Fruit fly (Drosophila melanogaster): ENCODE data around the gene Hsp68.

Gene Hsp68

dm6 chr3R:24058041-24058440, 931 bp upstream of the Hsp68 start, which contains the start of gene SMC1 (continued):
- peak; percentile 90 for TF ChIP-seq YL-1 (GFP tag; optimal IDR thresholded peaks at IDR 0.05)
- no peak for TF ChIP-seq ap (GFP tag; IDR thresholded peaks at IDR 0.05)
- TF ChIP-seq dan (GFP tag; IDR thresholded peaks at IDR 0.05) = no peak
- no peak for TF ChIP-seq crc (GFP tag; optimal IDR thresholded peaks at IDR 0.05)
- no peak for TF ChIP-seq so (GFP tag; IDR thresholded peaks at IDR 0.05)
- no peak for TF ChIP-seq sc (optimal IDR thresholded peaks at IDR 0.05)
- TF ChIP-seq sc (GFP tag; optimal IDR thresholded peaks at IDR 0.05) = no peak
- no peak for TF ChIP-seq scrt (GFP tag; optimal IDR thresholded peaks at IDR 0.05)
- TF ChIP-seq CG15601 (tag; optimal IDR thresholded peaks at IDR 0.05) = peak; percentile 14
- TF ChIP-seq gcm2 (GFP tag; optimal IDR thresholded peaks at IDR 0.05) = no peak
- no peak for TF ChIP-seq ATbp (GFP tag; optimal IDR thresholded peaks at IDR 0.05)
- TF ChIP-seq inv (GFP tag; IDR thresholded peaks at IDR 0.05; ENCODE audit: partially characterized antibody) = peak; percentile 100
- no peak for TF ChIP-seq Ptx1 (GFP tag; IDR thresholded peaks at IDR 0.05)
- TF ChIP-seq CG18619 (GFP tag; optimal IDR thresholded peaks at IDR 0.05) = no peak
- TF ChIP-seq nerfin-2 (GFP tag; IDR thresholded peaks at IDR 0.05; ENCODE audit: partially characterized antibody) = peak; percentile 99
- peak; percentile 82 for TF ChIP-seq gfzf (GFP tag; optimal IDR thresholded peaks at IDR 0.05)
- no peak for TF ChIP-seq CG7357 (GFP tag; IDR thresholded peaks at IDR 0.05)
- TF ChIP-seq usp (GFP tag; optimal IDR thresholded peaks at IDR 0.05) = no peak
- TF ChIP-seq trh (GFP tag; optimal IDR thresholded peaks at IDR 0.05) = no peak
- no peak for TF ChIP-seq cad (GFP tag; optimal IDR thresholded peaks at IDR 0.05)
- TF ChIP-seq CG16813 (GFP tag; IDR thresholded peaks at IDR 0.05; ENCODE audit: partially characterized antibody) = peak; percentile 100
- TF ChIP-seq HLH3B (GFP tag; IDR thresholded peaks at IDR 0.05) = no peak
- peak; percentile 40; the same call in 1 of the 4 replicates for TF ChIP-seq Gug (GFP tag; IDR thresholded peaks at IDR 0.05)
- peak; percentile 33; the same call in 1 of the 2 replicates for TF ChIP-seq al (GFP tag; IDR thresholded peaks at IDR 0.05)
- no peak for TF ChIP-seq NfI (GFP tag; optimal IDR thresholded peaks at IDR 0.05)
- TF ChIP-seq CG4282 (GFP tag; optimal IDR thresholded peaks at IDR 0.05) = no peak
- peak; percentile 70 for TF ChIP-seq sug (tag; optimal IDR thresholded peaks at IDR 0.05)
- no peak for TF ChIP-seq Eip74EF (GFP tag; optimal IDR thresholded peaks at IDR 0.05)
- TF ChIP-seq CG11696 (GFP tag; IDR thresholded peaks at IDR 0.05) = no peak
- TF ChIP-seq lola (GFP tag; optimal IDR thresholded peaks at IDR 0.05) = no peak
- TF ChIP-seq tna (GFP tag; IDR thresholded peaks at IDR 0.05; ENCODE audit: partially characterized antibody) = peak; percentile 97
- peak; percentile 81 for TF ChIP-seq CG1603 (tag; optimal IDR thresholded peaks at IDR 0.05)
- peak; percentile 96 for TF ChIP-seq MBD-R2 (GFP tag; IDR thresholded peaks at IDR 0.05)
- no peak for TF ChIP-seq CG12299 (tag; optimal IDR thresholded peaks at IDR 0.05)
- peak; percentile 31 for TF ChIP-seq CG4424 (GFP tag; optimal IDR thresholded peaks at IDR 0.05)
- TF ChIP-seq CG8388 (GFP tag; optimal IDR thresholded peaks at IDR 0.05) = no peak
- peak; percentile 43 to 61 for TF ChIP-seq dpn (GFP tag; optimal IDR thresholded peaks at IDR 0.05)
- no peak for TF ChIP-seq CG17612 (GFP tag; IDR thresholded peaks at IDR 0.05)
- peak; percentile 41; the same call in 1 of the 2 replicates for TF ChIP-seq CG32767 (GFP tag; IDR thresholded peaks at IDR 0.05)
- no peak for TF ChIP-seq fu2 (GFP tag; optimal IDR thresholded peaks at IDR 0.05)
- TF ChIP-seq h (optimal IDR thresholded peaks at IDR 0.05) = no peak
- no peak for TF ChIP-seq CG10274 (GFP tag; optimal IDR thresholded peaks at IDR 0.05)
- peak; percentile 37; the same call in 1 of the 2 replicates for TF ChIP-seq E2f1 (GFP tag; IDR thresholded peaks at IDR 0.05)
- no peak for TF ChIP-seq Six4 (GFP tag; optimal IDR thresholded peaks at IDR 0.05)
- TF ChIP-seq Bteb2 (GFP tag; optimal IDR thresholded peaks at IDR 0.05) = peak; percentile 29
- no peak for TF ChIP-seq bsh (GFP tag; optimal IDR thresholded peaks at IDR 0.05)
- TF ChIP-seq slou (GFP tag; optimal IDR thresholded peaks at IDR 0.05) = peak; percentile 32
- TF ChIP-seq CG10959 (GFP tag; IDR thresholded peaks at IDR 0.05) = no peak
- TF ChIP-seq maf-S (GFP tag; optimal IDR thresholded peaks at IDR 0.05) = peak; percentile 1
- TF ChIP-seq Lim3 (GFP tag; IDR thresholded peaks at IDR 0.05) = no peak
- TF ChIP-seq CG3281 (GFP tag; optimal IDR thresholded peaks at IDR 0.05) = no peak
- TF ChIP-seq Rx (GFP tag; IDR thresholded peaks at IDR 0.05) = no peak

Data from whole organism, embryonic.